Worm (Caenorhabditis elegans): ENCODE data around the gene F56D6.8.

ce11 chrIV:3907506-3908188, 13.4 kb upstream of the F56D6.8 start, which contains the start of the genes F56D6.22 and F56D6.12:
- TF ChIP-seq elt-3 (tag; optimal IDR thresholded peaks at IDR 0.05) (no peak), elt-1 (tag; optimal IDR thresholded peaks at IDR 0.05; ENCODE audit: borderline replicate concordance, insufficient read depth) (no peak), bed-3 (GFP tag; optimal IDR thresholded peaks at IDR 0.05) (no peak), nhr-2 (tag; optimal IDR thresholded peaks at IDR 0.05) (no peak), nhr-28 (tag; optimal IDR thresholded peaks at IDR 0.05) (no peak), unc-62 (GFP tag; optimal IDR thresholded peaks at IDR 0.05) (no peak), lin-13 (tag; optimal IDR thresholded peaks at IDR 0.05) (no peak), ces-1 (GFP tag; optimal IDR thresholded peaks at IDR 0.05) (no peak)

Data from whole organism, mixed stage, embryonic.